Worm (Caenorhabditis elegans): ENCODE data around the gene F14H8.5.
A peak's percentile ranks its signal among the peaks of the same experiment; 100 is the strongest.

F14H8.5 gene

ce11 chrV:15000055-15000704, 20.7 kb upstream of the F14H8.5 start, which contains the start of gene rps-16 (continued):
- peak in 1 of 2 experiments; percentile 81 for TF ChIP-seq unc-62 (GFP tag; optimal IDR thresholded peaks at IDR 0.05 in 1 of 2)
- no peak for TF ChIP-seq unc-62 (tag; optimal IDR thresholded peaks at IDR 0.05)
- TF ChIP-seq nhr-102 (tag; optimal IDR thresholded peaks at IDR 0.05): peak; percentile 1
- TF ChIP-seq dmd-8 (GFP tag; IDR thresholded peaks at IDR 0.05): no peak

ce11 chrV:15001536-15001935, 19.3 kb upstream of the F14H8.5 start:
- peak; percentile 90 for TF ChIP-seq set-16 (GFP tag; IDR thresholded peaks at IDR 0.05)
- TF ChIP-seq mxl-2 (GFP tag; conservative IDR thresholded peaks at IDR 0.05): no peak
- no peak for TF ChIP-seq F49E8.2 (tag; optimal IDR thresholded peaks at IDR 0.05; ENCODE audit: borderline replicate concordance)
- peak; percentile 99 for TF ChIP-seq aha-1 (tag)

- peak; percentile 71 for TF ChIP-seq spr-1 (tag; optimal IDR thresholded peaks at IDR 0.05)
- no peak for TF ChIP-seq ZK546.5 (tag; optimal IDR thresholded peaks at IDR 0.05)
- peak; percentile 63; the same call in 1 of the 2 replicates for TF ChIP-seq pha-4 (GFP tag; IDR thresholded peaks at IDR 0.05)
- TF ChIP-seq pha-4 (tag; optimal IDR thresholded peaks at IDR 0.05): peak; percentile 27
- TF ChIP-seq dpl-1 (GFP tag; optimal IDR thresholded peaks at IDR 0.05): peak; percentile 81
- TF ChIP-seq daf-8 (GFP tag; IDR thresholded peaks at IDR 0.05): no peak
- TF ChIP-seq mdt-29 (GFP tag; IDR thresholded peaks at IDR 0.05): 0 out of 2 replicates have a peak, but pooled peaks have one; percentile 33
- no peak for TF ChIP-seq lir-3 (tag; optimal IDR thresholded peaks at IDR 0.05)
- peak in 1 of 2 experiments; percentile 99 for TF ChIP-seq unc-62 (GFP tag; optimal IDR thresholded peaks at IDR 0.05 in 1 of 2)
- no peak for TF ChIP-seq unc-62 (tag; optimal IDR thresholded peaks at IDR 0.05)
- TF ChIP-seq madf-5 (GFP tag; IDR thresholded peaks at IDR 0.05): no peak
- peak; percentile 77 for TF ChIP-seq jun-1 (tag; optimal IDR thresholded peaks at IDR 0.05)
- peak; percentile 54 for TF ChIP-seq egl-27 (tag; optimal IDR thresholded peaks at IDR 0.05)
- TF ChIP-seq ceh-44 (GFP tag; IDR thresholded peaks at IDR 0.05): peak; percentile 75
- TF ChIP-seq mep-1 (tag; optimal IDR thresholded peaks at IDR 0.05): peak; percentile 96
- peak; percentile 69 for TF ChIP-seq zfp-2 (tag; optimal IDR thresholded peaks at IDR 0.05)
- TF ChIP-seq nhr-111 (GFP tag; optimal IDR thresholded peaks at IDR 0.05): no peak
- TF ChIP-seq hlh-30 (tag; optimal IDR thresholded peaks at IDR 0.05; ENCODE audit: insufficient read depth): peak; percentile 77
- peak; percentile 44 for TF ChIP-seq nhr-48 (tag; optimal IDR thresholded peaks at IDR 0.05)
- TF ChIP-seq ceh-28 (tag; optimal IDR thresholded peaks at IDR 0.05): peak; percentile 71
- no peak for TF ChIP-seq Y5F2A.4 (GFP tag; optimal IDR thresholded peaks at IDR 0.05)
- peak; percentile 80 for TF ChIP-seq nhr-102 (tag; optimal IDR thresholded peaks at IDR 0.05)
- no peak for TF ChIP-seq F10B5.3 (tag; optimal IDR thresholded peaks at IDR 0.05)
- peak; percentile 67 for TF ChIP-seq F37D6.2 (tag; optimal IDR thresholded peaks at IDR 0.05)
- peak; percentile 60; the same call in 1 of the 2 replicates for TF ChIP-seq vab-7 (GFP tag; IDR thresholded peaks at IDR 0.05)
- peak; percentile 89; the same call in 1 of the 2 replicates for TF ChIP-seq nhr-42 (GFP tag; IDR thresholded peaks at IDR 0.05)
- TF ChIP-seq daf-19 (GFP tag; conservative IDR thresholded peaks at IDR 0.05): peak; percentile 58; the same call in 1 of the 2 replicates
- no peak for TF ChIP-seq ama-1 (optimal IDR thresholded peaks at IDR 0.05)
- TF ChIP-seq aly-2 (tag; optimal IDR thresholded peaks at IDR 0.05): no peak
- no peak for TF ChIP-seq zip-2 (tag; optimal IDR thresholded peaks at IDR 0.05)
- TF ChIP-seq Y75B8A.6 (GFP tag; IDR thresholded peaks at IDR 0.05): no peak
- TF ChIP-seq nhr-25 (tag; optimal IDR thresholded peaks at IDR 0.05; ENCODE audit: borderline replicate concordance, insufficient read depth): peak; percentile 73
- TF ChIP-seq lin-29 (GFP tag; IDR thresholded peaks at IDR 0.05): no peak
- TF ChIP-seq skn-1 (tag; optimal IDR thresholded peaks at IDR 0.05): no peak
- TF ChIP-seq cey-2 (tag; optimal IDR thresholded peaks at IDR 0.05; ENCODE audit: borderline replicate concordance, insufficient read depth): no peak
- TF ChIP-seq daf-16 (GFP tag; optimal IDR thresholded peaks at IDR 0.05): peak in 1 of 2 experiments; percentile 42
- peak; percentile 54 for TF ChIP-seq daf-16 (tag; optimal IDR thresholded peaks at IDR 0.05)
- TF ChIP-seq ceh-82 (tag; optimal IDR thresholded peaks at IDR 0.05): no peak
- TF ChIP-seq gei-8 (GFP tag; optimal IDR thresholded peaks at IDR 0.05): no peak
- peak; percentile 99 for TF ChIP-seq lin-38 (GFP tag; IDR thresholded peaks at IDR 0.05)
- TF ChIP-seq nhr-237 (tag; optimal IDR thresholded peaks at IDR 0.05): no peak
Observed at ce11 chrV:15002184-15002690, 18.6 kb upstream of the F14H8.5 start, which contains the start of the genes fib-1 and mut-15. TSS of gene fib-1 (minus strand) at chrV:15002223. TSS of gene mut-15 (plus strand) at chrV:15002543.
